Fruit fly (Drosophila melanogaster): ENCODE measurements around the gene CG32109.

CG32109 gene

dm6 chr3L:12749567-12750535 lies 4.7 kb downstream of the CG32109 start, which contains the start of the genes Klc and CG10984 (continued):
- TF ChIP-seq Xbp1 (GFP tag; optimal IDR thresholded peaks at IDR 0.05) = peak; percentile 60
- peak; percentile 90 for TF ChIP-seq pfk (GFP tag; optimal IDR thresholded peaks at IDR 0.05)
- TF ChIP-seq lbe (GFP tag; optimal IDR thresholded peaks at IDR 0.05) = peak; percentile 30
- TF ChIP-seq CG8089 (GFP tag; optimal IDR thresholded peaks at IDR 0.05) = no peak
- TF ChIP-seq pan (optimal IDR thresholded peaks at IDR 0.05) = no peak
- peak in 1 of 2 experiments; percentile 79 for TF ChIP-seq pan (GFP tag; optimal IDR thresholded peaks at IDR 0.05 in 1 of 2, IDR thresholded peaks at IDR 0.05 in 1 of 2)
- TF ChIP-seq sisA (GFP tag; IDR thresholded peaks at IDR 0.05) = no peak
- peak; percentile 75; the same call in 2 of the 3 replicates for TF ChIP-seq tgo (GFP tag; IDR thresholded peaks at IDR 0.05)
- TF ChIP-seq cg (GFP tag; optimal IDR thresholded peaks at IDR 0.05) = peak; percentile 84
- peak; percentile 28 for TF ChIP-seq Fer3 (tag; optimal IDR thresholded peaks at IDR 0.05)
- no peak for TF ChIP-seq CG15696 (tag; optimal IDR thresholded peaks at IDR 0.05)
- peak; percentile 13; the same call in 1 of the 2 replicates for TF ChIP-seq cas (GFP tag; IDR thresholded peaks at IDR 0.05)
- TF ChIP-seq CG1602 (GFP tag; optimal IDR thresholded peaks at IDR 0.05) = peak; percentile 39
- peak; percentile 58 for TF ChIP-seq BEAF-32 (GFP tag; optimal IDR thresholded peaks at IDR 0.05)
- peak; percentile 39 for TF ChIP-seq pnt (GFP tag; optimal IDR thresholded peaks at IDR 0.05)
- no peak for TF ChIP-seq aop (GFP tag; IDR thresholded peaks at IDR 0.05)
- peak; percentile 50 for TF ChIP-seq CG4424 (GFP tag; optimal IDR thresholded peaks at IDR 0.05)
- TF ChIP-seq CG16863 (GFP tag; optimal IDR thresholded peaks at IDR 0.05) = peak; percentile 48
- no peak; the same call in 1 of the 2 replicates for TF ChIP-seq slbo (GFP tag; IDR thresholded peaks at IDR 0.05)
- no peak for TF ChIP-seq da (GFP tag; optimal IDR thresholded peaks at IDR 0.05)
- no peak for TF ChIP-seq CG9215 (GFP tag; IDR thresholded peaks at IDR 0.05)
- TF ChIP-seq CG3281 (GFP tag; optimal IDR thresholded peaks at IDR 0.05) = peak; percentile 55
- peak; percentile 38 for TF ChIP-seq exex (tag; optimal IDR thresholded peaks at IDR 0.05)
- TF ChIP-seq run (tag; optimal IDR thresholded peaks at IDR 0.05) = no peak
- no peak for TF ChIP-seq CG9437 (GFP tag; optimal IDR thresholded peaks at IDR 0.05)
- peak; percentile 63 for TF ChIP-seq Atf-2 (GFP tag; optimal IDR thresholded peaks at IDR 0.05)
- peak; percentile 38 for TF ChIP-seq CG13296 (GFP tag; optimal IDR thresholded peaks at IDR 0.05)
- TF ChIP-seq Ssrp (tag; optimal IDR thresholded peaks at IDR 0.05) = peak; percentile 34
- peak; percentile 45 for TF ChIP-seq stwl (tag; optimal IDR thresholded peaks at IDR 0.05)
- TF ChIP-seq Hsf (GFP tag; optimal IDR thresholded peaks at IDR 0.05) = peak; percentile 61
- TF ChIP-seq Dfd (GFP tag; optimal IDR thresholded peaks at IDR 0.05) = no peak
- TF ChIP-seq Ravus (GFP tag; IDR thresholded peaks at IDR 0.05) = peak; percentile 8; the same call in 1 of the 2 replicates
- peak; percentile 46 for TF ChIP-seq ems (GFP tag; optimal IDR thresholded peaks at IDR 0.05)
- TF ChIP-seq CG17359 (tag; optimal IDR thresholded peaks at IDR 0.05) = peak; percentile 78
- no peak for TF ChIP-seq CG33557 (GFP tag; optimal IDR thresholded peaks at IDR 0.05)
- TF ChIP-seq CG11695 (GFP tag; IDR thresholded peaks at IDR 0.05) = peak; percentile 72; the same call in 2 of the 3 replicates
- no peak for TF ChIP-seq CG10274 (GFP tag; optimal IDR thresholded peaks at IDR 0.05)
- peak; percentile 63 for TF ChIP-seq Camta (GFP tag; optimal IDR thresholded peaks at IDR 0.05)
- TF ChIP-seq CG2889 (GFP tag; IDR thresholded peaks at IDR 0.05) = no peak
- TF ChIP-seq CG17568 (GFP tag; optimal IDR thresholded peaks at IDR 0.05) = peak; percentile 65
- TF ChIP-seq usp (GFP tag; optimal IDR thresholded peaks at IDR 0.05) = no peak
- peak; percentile 44 for TF ChIP-seq Dad (GFP tag; optimal IDR thresholded peaks at IDR 0.05)
- TF ChIP-seq CG10543 (GFP tag; optimal IDR thresholded peaks at IDR 0.05) = no peak
- peak; percentile 90 for TF ChIP-seq gfzf (GFP tag; optimal IDR thresholded peaks at IDR 0.05)
- peak; percentile 59 for TF ChIP-seq Xrp1 (GFP tag; IDR thresholded peaks at IDR 0.05)
